Fruit fly (Drosophila melanogaster): Measurements from ENCODE around the gene Gp93.

Gp93 gene

DNA sequence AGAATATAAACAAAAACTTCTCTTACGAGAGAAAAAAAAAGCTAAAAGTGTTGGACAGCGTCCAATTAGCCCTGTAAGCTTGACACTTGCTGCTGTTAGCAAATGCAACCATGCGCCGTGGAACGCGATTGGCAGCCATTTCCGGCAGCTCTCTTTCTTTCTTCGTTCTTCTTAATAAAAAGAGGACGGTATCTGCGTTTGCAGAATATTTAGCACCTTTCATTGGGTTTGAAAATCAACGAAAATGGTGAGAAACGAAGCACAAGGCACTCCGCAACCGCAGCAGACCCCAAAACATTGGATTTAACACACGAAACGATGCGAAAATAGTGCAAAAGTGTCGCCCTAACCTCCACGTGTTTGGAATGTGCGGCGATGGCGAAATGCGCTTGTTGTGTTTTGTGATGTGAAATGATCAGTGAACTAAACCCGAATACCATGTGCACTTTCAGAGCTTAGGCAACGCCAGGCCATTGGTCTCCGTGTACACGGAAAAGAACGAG, 25.8 kb upstream of the Gp93 start, which contains the start of gene RpL4 (continued):
- TF ChIP-seq Lhr (GFP tag; optimal IDR thresholded peaks at IDR 0.05) (peak; percentile 89), CG11560 (tag; IDR thresholded peaks at IDR 0.05) (no peak), Sox100B (GFP tag; optimal IDR thresholded peaks at IDR 0.05) (peak; percentile 87), Doc3 (GFP tag; IDR thresholded peaks at IDR 0.05; ENCODE audit: partially characterized antibody) (no peak), stwl (tag; optimal IDR thresholded peaks at IDR 0.05) (peak; percentile 69), Hr78 (GFP tag; optimal IDR thresholded peaks at IDR 0.05) (peak in 1 of 2 experiments; percentile 19), esg (GFP tag; conservative IDR thresholded peaks at IDR 0.05) (peak; percentile 28; the same call in 1 of the 2 replicates), CG3407 (GFP tag; optimal IDR thresholded peaks at IDR 0.05) (peak; percentile 85), ara (GFP tag; IDR thresholded peaks at IDR 0.05) (peak; percentile 81), CG3065 (GFP tag; optimal IDR thresholded peaks at IDR 0.05) (peak; percentile 68), CG15601 (tag; optimal IDR thresholded peaks at IDR 0.05) (peak; percentile 76), cato (GFP tag; optimal IDR thresholded peaks at IDR 0.05; ENCODE audit: borderline replicate concordance) (peak; percentile 62), pros (GFP tag; optimal IDR thresholded peaks at IDR 0.05) (peak; percentile 25), Stat92E (GFP tag; optimal IDR thresholded peaks at IDR 0.05) (no peak), CG30403 (GFP tag; optimal IDR thresholded peaks at IDR 0.05) (peak; percentile 60), bab2 (GFP tag; optimal IDR thresholded peaks at IDR 0.05) (peak; percentile 37), CG1647 (GFP tag; optimal IDR thresholded peaks at IDR 0.05) (peak; percentile 59), cg (GFP tag; optimal IDR thresholded peaks at IDR 0.05) (no peak), D (optimal IDR thresholded peaks at IDR 0.05) (no peak), D (GFP tag; optimal IDR thresholded peaks at IDR 0.05) (peak; percentile 77), ci (GFP tag; IDR thresholded peaks at IDR 0.05) (peak; percentile 97), CG6175 (GFP tag; IDR thresholded peaks at IDR 0.05) (peak; percentile 71), Mes4 (GFP tag; optimal IDR thresholded peaks at IDR 0.05) (peak; percentile 93), Dbx (GFP tag; IDR thresholded peaks at IDR 0.05) (peak; percentile 80), CG3838 (GFP tag; optimal IDR thresholded peaks at IDR 0.05) (peak; percentile 77), br (optimal IDR thresholded peaks at IDR 0.05) (no peak), fd64A (GFP tag; optimal IDR thresholded peaks at IDR 0.05) (peak; percentile 81), chinmo (GFP tag; IDR thresholded peaks at IDR 0.05; ENCODE audit: partially characterized antibody) (no peak), BEAF-32 (GFP tag; optimal IDR thresholded peaks at IDR 0.05) (peak; percentile 37), caup (GFP tag; optimal IDR thresholded peaks at IDR 0.05; ENCODE audit: severe bottlenecking) (peak; percentile 96), CG13287 (GFP tag; IDR thresholded peaks at IDR 0.05; ENCODE audit: partially characterized antibody) (no peak; the same call in 1 of the 2 replicates), Camta (GFP tag; optimal IDR thresholded peaks at IDR 0.05) (peak; percentile 89), ap (GFP tag; IDR thresholded peaks at IDR 0.05) (peak; percentile 76), gsb-n (tag; optimal IDR thresholded peaks at IDR 0.05) (peak; percentile 69), onecut (GFP tag; IDR thresholded peaks at IDR 0.05) (peak; percentile 91), CG14014 (GFP tag; IDR thresholded peaks at IDR 0.05) (peak; percentile 61; the same call in 1 of the 2 replicates), slbo (GFP tag; IDR thresholded peaks at IDR 0.05) (peak; percentile 75), CG11398 (GFP tag; optimal IDR thresholded peaks at IDR 0.05) (peak; percentile 81), CG13424 (tag; optimal IDR thresholded peaks at IDR 0.05) (peak; percentile 60), CrebB (tag; optimal IDR thresholded peaks at IDR 0.05) (peak; percentile 82), dan (GFP tag; IDR thresholded peaks at IDR 0.05) (no peak), sqz (GFP tag; optimal IDR thresholded peaks at IDR 0.05) (peak; percentile 90), ash1 (GFP tag; optimal IDR thresholded peaks at IDR 0.05) (peak; percentile 64), CG15696 (tag; optimal IDR thresholded peaks at IDR 0.05) (no peak), nerfin-1 (tag; optimal IDR thresholded peaks at IDR 0.05) (peak; percentile 67), NFAT (GFP tag; IDR thresholded peaks at IDR 0.05) (peak; percentile 79), CG8944 (GFP tag; optimal IDR thresholded peaks at IDR 0.05) (peak; percentile 44), sna (GFP tag; IDR thresholded peaks at IDR 0.05; ENCODE audit: partially characterized antibody) (no peak), her (GFP tag; optimal IDR thresholded peaks at IDR 0.05) (peak; percentile 68), CG2199 (GFP tag; IDR thresholded peaks at IDR 0.05) (no peak)

All from whole organism, embryonic.